Worm (Caenorhabditis elegans) whole organism, late embryonic: ENCODE data around the gene sptl-3.

Source experiments
- C08G9.2 ChIP-seq: sonication (generic microtip); optimal IDR thresholded peaks from 2 replicates; lab custom pipeline; 2016; ENCODE audit warnings: mild to moderate bottlenecking, missing genetic modification characterization, moderate library complexity, missing compliant biosample characterization
- F13H6.1 ChIP-seq: sonication (generic microtip); optimal IDR thresholded peaks from 2 replicates; lab custom pipeline; 2016; ENCODE audit warnings: missing genetic modification characterization, missing compliant biosample characterization
- K09A11.1 ChIP-seq: sonication (generic microtip); optimal IDR thresholded peaks from 2 replicates; lab custom pipeline; 2017; ENCODE audit warnings: antibody characterized with exemption, mild to moderate bottlenecking, missing genetic modification characterization, missing compliant biosample characterization; ENCODE audit not compliant: insufficient read depth
- T23F11.4 ChIP-seq: fragments of 200-800 bp; sonication (Bioruptor generic); optimal IDR thresholded peaks from 2 replicates; lab custom pipeline; 2018; ENCODE audit warnings: mild to moderate bottlenecking, missing genetic modification characterization, missing compliant biosample characterization
- Y22D7AL.16 ChIP-seq: sonication (generic microtip); optimal IDR thresholded peaks from 2 replicates; lab custom pipeline; 2016; ENCODE audit warnings: missing genetic modification characterization, missing compliant biosample characterization
- ahr-1 ChIP-seq: sonication (generic microtip); optimal IDR thresholded peaks from 2 replicates; lab custom pipeline; 2016; ENCODE audit warnings: missing genetic modification characterization, missing compliant biosample characterization
- ceh-14 ChIP-seq: sonication (generic microtip); optimal IDR thresholded peaks from 2 replicates; lab custom pipeline; 2016; ENCODE audit warnings: missing genotype, missing genetic modification characterization, missing compliant biosample characterization
- ceh-18 ChIP-seq: sonication (generic microtip); optimal IDR thresholded peaks from 2 replicates; lab custom pipeline; 2016; ENCODE audit warnings: missing genetic modification characterization, missing compliant biosample characterization
- ceh-19 ChIP-seq: fragments of 200-800 bp; sonication (Bioruptor generic); optimal IDR thresholded peaks from 2 replicates; lab custom pipeline; 2018; ENCODE audit warnings: mild to moderate bottlenecking, missing genetic modification characterization, missing compliant biosample characterization
- ceh-22 ChIP-seq: sonication (generic microtip); optimal IDR thresholded peaks from 2 replicates; lab custom pipeline; 2017; ENCODE audit warnings: missing biosample characterization, missing genetic modification characterization
- ceh-30 ChIP-seq: fragments of 150-350 bp; optimal IDR thresholded peaks from 2 replicates; lab custom pipeline; 2014; ENCODE audit warnings: missing biosample characterization, missing genetic modification characterization
- ceh-31 ChIP-seq: sonication (generic microtip); optimal IDR thresholded peaks from 2 replicates; lab custom pipeline; 2016; ENCODE audit warnings: missing genetic modification characterization, missing compliant biosample characterization
- ceh-34 ChIP-seq: sonication (generic microtip); optimal IDR thresholded peaks from 2 replicates; lab custom pipeline; 2016; ENCODE audit warnings: mild to moderate bottlenecking, missing genetic modification characterization, missing compliant biosample characterization
- ceh-6 ChIP-seq: fragments of 200-800 bp; sonication (Bioruptor generic); optimal IDR thresholded peaks from 2 replicates; lab custom pipeline; 2018; ENCODE audit warnings: mild to moderate bottlenecking, missing genetic modification characterization, missing compliant biosample characterization
- che-1 ChIP-seq: sonication (generic microtip); optimal IDR thresholded peaks from 2 replicates; lab custom pipeline; 2016; ENCODE audit warnings: mild to moderate bottlenecking, missing genetic modification characterization, missing compliant biosample characterization
- elt-4 ChIP-seq: sonication (generic microtip); optimal IDR thresholded peaks from 2 replicates; lab custom pipeline; 2016; ENCODE audit warnings: missing genetic modification characterization, missing compliant biosample characterization
- ets-4 ChIP-seq: sonication (generic microtip); optimal IDR thresholded peaks from 2 replicates; lab custom pipeline; 2016; ENCODE audit warnings: missing genetic modification characterization, missing compliant biosample characterization
- fkh-10 ChIP-seq: fragments of 150-350 bp; optimal IDR thresholded peaks from 2 replicates; lab custom pipeline; 2014; ENCODE audit warnings: missing biosample characterization, missing genetic modification reagents, missing genetic modification characterization
- fkh-6 ChIP-seq: sonication (generic microtip); optimal IDR thresholded peaks from 2 replicates; lab custom pipeline; 2016; ENCODE audit warnings: missing genetic modification characterization, missing compliant biosample characterization
- gmeb-2 ChIP-seq: sonication (generic microtip); optimal IDR thresholded peaks from 2 replicates; lab custom pipeline; 2016; ENCODE audit warnings: missing genetic modification characterization, inconsistent platforms, missing compliant biosample characterization
- hlh-30 ChIP-seq: sonication (generic microtip); optimal IDR thresholded peaks from 2 replicates; lab custom pipeline; 2017; ENCODE audit warnings: antibody characterized with exemption, missing genetic modification characterization, missing compliant biosample characterization; ENCODE audit not compliant: insufficient read depth
- lim-6 ChIP-seq: sonication (generic microtip); optimal IDR thresholded peaks from 2 replicates; lab custom pipeline; 2016; ENCODE audit warnings: missing genetic modification characterization, missing compliant biosample characterization
- madf-2 ChIP-seq: sonication (generic microtip); optimal IDR thresholded peaks from 2 replicates; lab custom pipeline; 2017; ENCODE audit warnings: missing genetic modification characterization, missing compliant biosample characterization
- nfya-1 ChIP-seq: sonication (generic microtip); optimal IDR thresholded peaks from 2 replicates; lab custom pipeline; 2017; ENCODE audit warnings: missing genetic modification characterization, mild to moderate bottlenecking, missing compliant biosample characterization, antibody characterized with exemption, moderate library complexity
- nhr-11 ChIP-seq: fragments of 150-350 bp; optimal IDR thresholded peaks from 2 replicates; lab custom pipeline; 2014; ENCODE audit warnings: missing biosample characterization, missing genetic modification characterization
- npax-4 ChIP-seq: sonication (generic microtip); optimal IDR thresholded peaks from 2 replicates; lab custom pipeline; 2016; ENCODE audit warnings: missing genetic modification characterization, missing compliant biosample characterization
- odd-2 ChIP-seq: sonication (generic microtip); optimal IDR thresholded peaks from 2 replicates; lab custom pipeline; 2017; ENCODE audit warnings: antibody characterized with exemption, mild to moderate bottlenecking, missing genetic modification characterization, missing compliant biosample characterization
- pat-9 ChIP-seq: fragments of 200-800 bp; sonication (Bioruptor generic); optimal IDR thresholded peaks from 2 replicates; lab custom pipeline; 2018; ENCODE audit warnings: mild to moderate bottlenecking, missing genetic modification characterization, moderate library complexity, missing compliant biosample characterization
- pax-1 ChIP-seq: fragments of 150-350 bp; optimal IDR thresholded peaks from 2 replicates; lab custom pipeline; 2014; ENCODE audit warnings: missing biosample characterization, missing genetic modification characterization
- pha-2 ChIP-seq: sonication (generic microtip); optimal IDR thresholded peaks from 2 replicates; lab custom pipeline; 2017; ENCODE audit warnings: mild to moderate bottlenecking, missing genetic modification characterization, missing compliant biosample characterization
- pha-4 ChIP-seq: fragments of 150-350 bp; optimal IDR thresholded peaks from 2 replicates; lab custom pipeline; 2018; ENCODE audit warnings: missing biosample characterization, missing genetic modification reagents, missing genetic modification characterization
- ref-2 ChIP-seq: sonication (generic microtip); optimal IDR thresholded peaks from 2 replicates; lab custom pipeline; 2016; ENCODE audit warnings: missing genetic modification characterization, missing compliant biosample characterization
- rnt-1 ChIP-seq: sonication (generic microtip); optimal IDR thresholded peaks from 2 replicates; lab custom pipeline; 2016; ENCODE audit warnings: missing genetic modification characterization, missing compliant biosample characterization
- sdc-2 ChIP-seq: sonication (generic microtip); optimal IDR thresholded peaks from 2 replicates; lab custom pipeline; 2016; ENCODE audit warnings: missing genotype, missing genetic modification characterization, missing compliant biosample characterization
- sox-2 ChIP-seq: fragments of 200-800 bp; sonication (Bioruptor generic); IDR thresholded peaks from 2 replicates; pipeline ENCODE4 v1.3.6; 2022; ENCODE audit warnings: missing genetic modification reagents, missing genetic modification characterization, missing compliant biosample characterization
- tbx-2 ChIP-seq: sonication (generic microtip); optimal IDR thresholded peaks from 2 replicates; lab custom pipeline; 2016; ENCODE audit warnings: missing genetic modification characterization, missing compliant biosample characterization
- tbx-7 ChIP-seq: sonication (generic microtip); optimal IDR thresholded peaks from 2 replicates; lab custom pipeline; 2016; ENCODE audit warnings: missing genotype, missing genetic modification characterization, missing compliant biosample characterization
- ttx-3 ChIP-seq: sonication (generic microtip); optimal IDR thresholded peaks from 2 replicates; lab custom pipeline; 2016; ENCODE audit warnings: missing genetic modification reagents, missing genetic modification characterization, missing compliant biosample characterization
- unc-42 ChIP-seq: sonication (generic microtip); optimal IDR thresholded peaks from 2 replicates; lab custom pipeline; 2016; ENCODE audit warnings: missing genotype, missing genetic modification characterization, missing compliant biosample characterization
- unc-55 ChIP-seq: sonication (generic microtip); optimal IDR thresholded peaks from 2 replicates; lab custom pipeline; 2017; ENCODE audit warnings: missing biosample characterization, missing genetic modification reagents, missing genetic modification characterization
- zip-5 ChIP-seq: sonication (generic microtip); optimal IDR thresholded peaks from 2 replicates; lab custom pipeline; 2016; ENCODE audit warnings: missing genetic modification characterization, missing compliant biosample characterization
- ztf-16 ChIP-seq: sonication (generic microtip); optimal IDR thresholded peaks from 2 replicates; lab custom pipeline; 2017; ENCODE audit warnings: missing genetic modification characterization, missing compliant biosample characterization

The sptl-3 gene

DNA sequence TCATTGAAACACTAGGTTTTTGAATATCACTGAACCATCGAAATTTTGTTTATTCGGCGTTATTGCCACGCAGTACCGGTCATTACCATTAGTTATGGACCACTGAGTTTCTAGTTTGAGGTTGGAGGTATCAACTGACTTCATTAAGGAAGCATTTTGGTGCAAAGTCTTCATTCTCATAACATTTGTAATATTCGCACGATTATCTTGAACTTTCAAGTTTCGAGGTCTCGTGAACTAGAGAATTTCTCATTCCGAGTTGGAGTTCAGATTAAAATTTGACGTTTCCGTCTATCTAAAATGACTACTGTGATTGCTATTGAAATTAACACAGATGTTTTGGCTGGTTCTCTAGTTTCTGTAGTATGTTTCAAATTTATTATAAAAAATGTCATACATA is 27.6 kb downstream of the sptl-3 start, which contains the start of gene srx-42:
TSS of gene srx-42 (plus strand) at position 301 of the 400 bp plus-strand sequence.
- TF ChIP-seq ceh-31 (tag; lab: Kevin White, UChicago) (no peak), ceh-30 (tag; lab: Kevin White, UChicago) (no peak), pha-2 (tag; lab: Kevin White, UChicago) (no peak), C08G9.2 (tag; lab: Kevin White, UChicago) (no peak), ets-4 (tag; lab: Kevin White, UChicago) (no peak), odd-2 (no peak), ztf-16 (tag; lab: Kevin White, UChicago) (no peak), madf-2 (no peak), ttx-3 (tag; lab: Kevin White, UChicago) (no peak), fkh-10 (GFP tag; lab: Kevin White, UChicago) (no peak), fkh-6 (no peak), pax-1 (tag; lab: Kevin White, UChicago) (no peak), nhr-11 (no peak), sox-2 (GFP tag; lab: Robert Waterston, UW) (no peak), pha-4 (no peak), ceh-22 (tag; lab: Kevin White, UChicago) (no peak)

DNA sequence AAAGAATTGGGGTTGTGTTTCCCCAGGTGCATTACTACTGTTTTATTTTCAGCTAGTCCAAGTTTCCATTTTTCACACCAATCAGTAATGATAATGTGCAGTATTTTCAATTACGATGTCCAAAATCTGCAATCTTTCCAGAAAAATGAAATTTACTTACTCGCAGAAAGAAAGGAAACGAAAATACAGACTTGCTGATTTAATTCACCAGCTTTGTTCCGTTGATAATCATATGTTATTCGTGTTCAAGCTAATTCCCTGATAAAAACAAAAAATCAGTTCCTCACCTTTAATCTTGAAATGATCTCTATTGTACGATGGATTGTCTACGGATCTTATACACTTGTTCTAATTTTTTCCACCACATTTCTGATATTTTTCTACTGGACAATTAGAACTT is 30.7 kb downstream of the sptl-3 start, which contains the start of gene srxa-11:
TSS of gene srxa-11 (plus strand) at position 301 of the 400 bp plus-strand sequence.
- TF ChIP-seq tbx-7 (tag; lab: Kevin White, UChicago) (no peak), ceh-31 (tag; lab: Kevin White, UChicago) (no peak), zip-5 (tag; lab: Kevin White, UChicago) (no peak), pat-9 (tag; lab: Kevin White, UChicago) (no peak), nhr-11 (no peak), unc-42 (tag; lab: Kevin White, UChicago) (no peak), hlh-30 (tag; lab: Kevin White, UChicago) (no peak), ahr-1 (no peak), elt-4 (tag; lab: Kevin White, UChicago) (no peak), lim-6 (tag; lab: Kevin White, UChicago) (no peak), rnt-1 (no peak), T23F11.4 (GFP tag; lab: Kevin White, UChicago) (no peak)

DNA sequence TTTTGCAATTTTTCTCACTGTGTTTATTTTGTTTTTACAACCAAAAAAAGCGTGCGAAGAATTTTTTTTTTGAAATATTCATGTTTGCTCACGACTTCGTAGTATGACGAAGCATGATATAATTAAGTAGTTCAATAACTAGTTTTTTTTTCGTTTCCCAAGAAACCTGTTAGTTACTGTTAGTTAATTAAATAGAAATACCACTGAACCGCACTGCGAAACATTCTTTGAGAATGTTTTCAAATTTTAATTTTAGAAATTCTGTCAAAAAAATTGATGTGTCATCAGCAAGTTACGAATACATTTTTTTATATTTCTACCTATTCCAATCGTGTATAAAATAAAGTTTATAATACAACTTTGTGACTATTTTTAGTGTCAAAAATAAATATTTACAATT is 33.3 kb downstream of the sptl-3 start, which contains the start of gene srxa-12:
TSS of gene srxa-12 (plus strand) at position 301 of the 400 bp plus-strand sequence.
- no peak for TF ChIP-seq odd-2
- no peak for TF ChIP-seq ets-4 (tag; lab: Kevin White, UChicago)
- TF ChIP-seq pax-1 (tag; lab: Kevin White, UChicago): no peak
- no peak for TF ChIP-seq F13H6.1 (tag; lab: Kevin White, UChicago)
- TF ChIP-seq pha-4: no peak
- no peak for TF ChIP-seq nfya-1
- TF ChIP-seq ztf-16 (tag; lab: Kevin White, UChicago): no peak
- TF ChIP-seq che-1 (tag; lab: Kevin White, UChicago): no peak
- no peak for TF ChIP-seq ceh-14
- TF ChIP-seq sox-2 (GFP tag; lab: Robert Waterston, UW): no peak
- no peak for TF ChIP-seq ceh-19 (GFP tag; lab: Kevin White, UChicago)
- TF ChIP-seq sdc-2 (tag; lab: Kevin White, UChicago): no peak
- no peak for TF ChIP-seq ceh-30 (tag; lab: Kevin White, UChicago)
- TF ChIP-seq pha-2 (tag; lab: Kevin White, UChicago): no peak
- no peak for TF ChIP-seq rnt-1
- TF ChIP-seq unc-42 (tag; lab: Kevin White, UChicago): no peak
- TF ChIP-seq gmeb-2 (tag; lab: Kevin White, UChicago): no peak
- TF ChIP-seq K09A11.1 (tag; lab: Kevin White, UChicago): no peak

DNA sequence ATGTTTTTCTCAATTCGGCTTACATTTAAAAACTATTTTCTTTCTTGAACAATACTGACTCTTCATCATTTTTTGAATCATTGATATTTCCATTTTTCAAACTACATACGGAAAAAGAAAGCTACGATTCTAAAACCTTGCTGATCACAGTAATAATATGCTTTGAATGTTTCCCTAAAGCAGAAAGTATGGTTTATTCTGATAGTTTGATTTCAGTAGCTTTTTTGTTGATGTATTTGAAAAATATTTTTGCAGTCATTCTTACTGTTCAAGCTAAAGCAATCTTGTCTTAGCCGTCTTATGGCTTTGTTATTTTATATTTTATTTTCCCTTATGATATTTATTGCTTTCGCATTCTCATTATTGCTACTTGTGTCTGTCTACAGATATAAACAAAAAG is 36.4 kb downstream of the sptl-3 start, which contains the start of gene srxa-13:
TSS of gene srxa-13 (plus strand) at position 301 of the 400 bp plus-strand sequence.
- TF ChIP-seq Y22D7AL.16 (no peak), npax-4 (tag; lab: Kevin White, UChicago) (no peak), ref-2 (tag; lab: Kevin White, UChicago) (no peak), ceh-34 (no peak), ceh-18 (no peak), ceh-30 (tag; lab: Kevin White, UChicago) (no peak), unc-55 (GFP tag; lab: Kevin White, UChicago) (no peak), ceh-6 (GFP tag; lab: Kevin White, UChicago) (no peak), sdc-2 (tag; lab: Kevin White, UChicago) (no peak), che-1 (tag; lab: Kevin White, UChicago) (no peak), tbx-2 (tag; lab: Kevin White, UChicago) (no peak), ttx-3 (tag; lab: Kevin White, UChicago) (no peak), nhr-11 (no peak), ahr-1 (no peak), ceh-31 (tag; lab: Kevin White, UChicago) (no peak)
